Worm (Caenorhabditis elegans): ENCODE results near the gene T13C5.9.

DNA sequence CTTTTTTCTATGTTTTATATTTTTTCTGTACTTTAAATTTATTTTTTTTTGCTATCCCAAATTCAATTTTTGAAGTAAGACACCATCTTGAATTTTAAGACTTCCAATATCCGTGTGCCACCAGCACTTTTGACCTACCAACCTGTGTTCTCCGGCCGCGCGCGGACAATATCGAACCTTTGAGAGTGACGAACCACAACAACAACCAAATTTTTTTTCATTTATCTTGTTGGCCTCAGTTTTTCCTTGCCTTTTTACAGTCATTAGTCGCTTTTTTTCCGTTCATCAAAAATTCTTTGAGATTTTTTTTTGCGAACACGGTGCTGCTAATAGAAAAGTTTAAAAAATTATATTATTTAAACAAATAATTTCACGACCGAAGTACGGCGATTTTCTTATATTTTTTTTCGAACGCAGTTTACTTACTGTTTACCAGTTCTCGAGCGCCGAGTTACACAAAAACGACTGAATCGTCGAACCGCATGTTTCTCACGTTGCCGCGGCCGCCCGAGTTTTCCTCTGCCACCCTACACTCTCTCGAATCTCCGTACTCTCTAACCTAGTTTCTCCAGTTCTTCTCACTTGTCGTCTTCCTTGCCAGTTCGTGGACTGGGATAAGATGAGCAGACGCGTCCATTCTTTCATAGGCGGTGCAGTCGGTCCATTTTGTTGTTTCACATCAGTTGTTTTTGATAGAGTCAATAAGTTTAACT is 50.0 kb downstream of the T13C5.9 start:
- no peak for TF ChIP-seq ztf-11 (tag; optimal IDR thresholded peaks at IDR 0.05)
- TF ChIP-seq unc-55 (GFP tag; optimal IDR thresholded peaks at IDR 0.05): peak; percentile 33

All from whole organism, L2 larva.